Worm (Caenorhabditis elegans): Measurements from ENCODE around the gene gcy-21.

- TF ChIP-seq flt-1 (GFP tag; IDR thresholded peaks at IDR 0.05): no peak
- TF ChIP-seq tab-1 (GFP tag; IDR thresholded peaks at IDR 0.05): no peak
- TF ChIP-seq ztf-23 (GFP tag; IDR thresholded peaks at IDR 0.05): no peak
- no peak for TF ChIP-seq klf-2 (GFP tag; conservative IDR thresholded peaks at IDR 0.05)
- no peak for TF ChIP-seq ztf-29 (GFP tag; IDR thresholded peaks at IDR 0.05)
These were observed 21.7 kb downstream of the gcy-21 start, which contains the start of gene F34D6.1 for ce11 chrII:2681118-2681517.

Data from whole organism, midembryonic.